Fruit fly (Drosophila melanogaster) whole organism, prepupa: ENCODE results near the gene S.

Experiments used
- Blimp-1 ChIP-seq: fragments of 200-800 bp; sonication (Bioruptor generic); optimal IDR thresholded peaks from 3 replicates; lab custom pipeline; 2017; ENCODE audit warnings: missing biosample characterization, missing genetic modification characterization, mild to moderate bottlenecking, moderate library complexity, missing genetic modification reagents
- CG10631 ChIP-seq: fragments of 200-800 bp; sonication (Bioruptor generic); optimal IDR thresholded peaks from 2 replicates; lab custom pipeline; 2016; ENCODE audit warnings: missing biosample characterization, missing genetic modification characterization
- CG10669 ChIP-seq: fragments of 200-800 bp; sonication (Bioruptor generic); optimal IDR thresholded peaks from 3 replicates; lab custom pipeline; 2018; ENCODE audit warnings: missing biosample characterization, mild to moderate bottlenecking, missing genetic modification characterization, moderate library complexity
- CG15336 ChIP-seq: fragments of 200-800 bp; sonication (Bioruptor generic); IDR thresholded peaks from 2 replicates; pipeline ENCODE4 v1.3.6; 2022; ENCODE audit warnings: missing biosample characterization, missing genetic modification characterization
- CG1621 ChIP-seq: fragments of 200-800 bp; sonication (Bioruptor generic); optimal IDR thresholded peaks from 3 replicates; lab custom pipeline; 2018; ENCODE audit warnings: missing biosample characterization, mild to moderate bottlenecking, missing genetic modification characterization
- CG3032 ChIP-seq: fragments of 200-800 bp; optimal IDR thresholded peaks from 2 replicates; lab custom pipeline; 2019; ENCODE audit warnings: missing biosample characterization, mild to moderate bottlenecking, missing genetic modification characterization, moderate library complexity
- CG32006 ChIP-seq: fragments of 200-800 bp; sonication (Bioruptor generic); optimal IDR thresholded peaks from 3 replicates; lab custom pipeline; 2017; ENCODE audit warnings: missing biosample characterization, mild to moderate bottlenecking, missing genetic modification characterization
- CG34406 ChIP-seq: fragments of 200-800 bp; sonication (Bioruptor generic); optimal IDR thresholded peaks from 3 replicates; lab custom pipeline; 2016; ENCODE audit warnings: missing biosample characterization, missing genetic modification characterization
- CG3919 ChIP-seq: fragments of 200-800 bp; sonication (Bioruptor generic); optimal IDR thresholded peaks from 3 replicates; lab custom pipeline; 2016; ENCODE audit warnings: missing biosample characterization, missing genetic modification characterization
- CG4318 ChIP-seq: fragments of 200-800 bp; sonication (Bioruptor generic); optimal IDR thresholded peaks from 3 replicates; lab custom pipeline; 2017; ENCODE audit warnings: missing biosample characterization, mild to moderate bottlenecking, missing genetic modification characterization
- CG6276 ChIP-seq: fragments of 200-800 bp; sonication (Bioruptor generic); optimal IDR thresholded peaks from 2 replicates; lab custom pipeline; 2017; ENCODE audit warnings: missing biosample characterization, mild to moderate bottlenecking, missing genetic modification characterization
- CG6792 ChIP-seq: fragments of 200-800 bp; sonication (Bioruptor generic); optimal IDR thresholded peaks from 3 replicates; lab custom pipeline; 2016; ENCODE audit warnings: missing biosample characterization, missing genetic modification characterization
- CG6808 ChIP-seq: fragments of 200-800 bp; sonication (Bioruptor generic); optimal IDR thresholded peaks from 3 replicates; lab custom pipeline; 2017; ENCODE audit warnings: missing biosample characterization, missing genetic modification characterization, mild to moderate bottlenecking, moderate library complexity, missing genetic modification reagents
- CG8119 ChIP-seq: fragments of 200-800 bp; sonication (Bioruptor generic); IDR thresholded peaks from 3 replicates; pipeline ENCODE4 v1.3.6; 2022; ENCODE audit warnings: missing biosample characterization, missing genetic modification characterization
- CG9139 ChIP-seq: fragments of 200-800 bp; sonication (Bioruptor generic); optimal IDR thresholded peaks from 3 replicates; lab custom pipeline; 2017; ENCODE audit warnings: missing biosample characterization, mild to moderate bottlenecking, missing genetic modification characterization
- Eip75B ChIP-seq: fragments of 200-800 bp; sonication (Bioruptor generic); optimal IDR thresholded peaks from 3 replicates; lab custom pipeline; 2016; ENCODE audit warnings: missing biosample characterization, missing genetic modification characterization
- Eip93F ChIP-seq: fragments of 200-800 bp; sonication (Bioruptor generic); optimal IDR thresholded peaks from 2 replicates; lab custom pipeline; 2016; ENCODE audit warnings: missing biosample characterization, mild to moderate bottlenecking, missing genetic modification characterization
- Gug ChIP-seq: fragments of 200-800 bp; sonication (Bioruptor generic); IDR thresholded peaks from 2 replicates; pipeline ENCODE4 v1.3.6; 2022; ENCODE audit warnings: missing biosample characterization, missing genetic modification characterization
- Hr4 ChIP-seq: fragments of 200-800 bp; sonication (Bioruptor generic); optimal IDR thresholded peaks from 3 replicates; lab custom pipeline; 2016; ENCODE audit warnings: missing biosample characterization, missing genetic modification characterization
- Met ChIP-seq: fragments of 200-800 bp; sonication (Bioruptor generic); optimal IDR thresholded peaks from 3 replicates; lab custom pipeline; 2016; ENCODE audit warnings: missing biosample characterization, missing genetic modification characterization
- OdsH ChIP-seq: fragments of 200-800 bp; sonication (Bioruptor generic); optimal IDR thresholded peaks from 3 replicates; lab custom pipeline; 2016; ENCODE audit warnings: missing biosample characterization, missing genetic modification characterization
- Smox ChIP-seq: fragments of 200-800 bp; sonication (Bioruptor generic); optimal IDR thresholded peaks from 3 replicates; lab custom pipeline; 2016; ENCODE audit warnings: missing biosample characterization, missing genetic modification characterization
- Sox102F ChIP-seq: fragments of 200-800 bp; sonication (Bioruptor generic); optimal IDR thresholded peaks from 2 replicates; lab custom pipeline; 2016; ENCODE audit warnings: missing biosample characterization, mild to moderate bottlenecking, missing genetic modification characterization
- Sox15 ChIP-seq: fragments of 200-800 bp; sonication (Bioruptor generic); optimal IDR thresholded peaks from 3 replicates; lab custom pipeline; 2016; ENCODE audit warnings: missing biosample characterization, missing genetic modification characterization
- achi ChIP-seq: fragments of 200-800 bp; sonication (Bioruptor generic); optimal IDR thresholded peaks from 3 replicates; lab custom pipeline; 2016; ENCODE audit warnings: missing biosample characterization, missing genetic modification characterization
- acj6 ChIP-seq: fragments of 200-800 bp; sonication (Bioruptor generic); optimal IDR thresholded peaks from 3 replicates; lab custom pipeline; 2016; ENCODE audit warnings: missing biosample characterization, missing genetic modification characterization
- cyc ChIP-seq: fragments of 200-800 bp; sonication (Bioruptor generic); optimal IDR thresholded peaks from 3 replicates; lab custom pipeline; 2016; ENCODE audit warnings: missing biosample characterization, missing genetic modification characterization
- dsx ChIP-seq: fragments of 200-800 bp; optimal IDR thresholded peaks from 3 replicates; lab custom pipeline; 2019; ENCODE audit warnings: missing biosample characterization, mild to moderate bottlenecking, missing genetic modification characterization, moderate library complexity; ENCODE audit not compliant: poor library complexity, severe bottlenecking
- esn ChIP-seq: fragments of 200-800 bp; sonication (Bioruptor generic); optimal IDR thresholded peaks from 2 replicates; lab custom pipeline; 2016; ENCODE audit warnings: missing biosample characterization, mild to moderate bottlenecking, missing genetic modification characterization, moderate library complexity
- fd85E ChIP-seq: fragments of 200-800 bp; sonication (Bioruptor generic); optimal IDR thresholded peaks from 3 replicates; lab custom pipeline; 2016; ENCODE audit warnings: missing biosample characterization, missing genetic modification characterization
- fkh ChIP-seq: fragments of 200-800 bp; sonication (Bioruptor generic); optimal IDR thresholded peaks from 3 replicates; lab custom pipeline; 2017; ENCODE audit warnings: missing biosample characterization, mild to moderate bottlenecking, missing genetic modification characterization, moderate library complexity
- lz ChIP-seq: fragments of 200-800 bp; sonication (Bioruptor generic); optimal IDR thresholded peaks from 3 replicates; lab custom pipeline; 2016; ENCODE audit warnings: missing biosample characterization, missing genetic modification characterization
- net ChIP-seq: fragments of 200-800 bp; sonication (Bioruptor generic); optimal IDR thresholded peaks from 3 replicates; lab custom pipeline; 2016; ENCODE audit warnings: missing biosample characterization, missing genetic modification characterization
- pdm3 ChIP-seq: fragments of 200-800 bp; sonication (Bioruptor generic); optimal IDR thresholded peaks from 3 replicates; lab custom pipeline; 2016; ENCODE audit warnings: missing biosample characterization, missing genetic modification characterization
- ss ChIP-seq, 2 experiments: fragments of 200-800 bp; sonication (Bioruptor generic); optimal IDR thresholded peaks; 2 replicates in 1 of 2; 3 replicates in 1 of 2; lab custom pipeline; 2017 to 2018; ENCODE audit warnings: mild to moderate bottlenecking in 2 of 2, missing biosample characterization in 2 of 2, missing genetic modification characterization in 2 of 2, moderate library complexity in 1 of 2
- topi ChIP-seq: fragments of 200-800 bp; sonication (Bioruptor generic); optimal IDR thresholded peaks from 3 replicates; lab custom pipeline; 2016; ENCODE audit warnings: missing biosample characterization, missing genetic modification characterization
- vri ChIP-seq: fragments of 200-800 bp; sonication (Bioruptor generic); optimal IDR thresholded peaks from 3 replicates; lab custom pipeline; 2016; ENCODE audit warnings: missing biosample characterization, mild to moderate bottlenecking, missing genetic modification characterization

The S gene

dm6 chr2L:1069475-1069874, 8.1 kb downstream of the S start (continued):
- peak; percentile 27 for TF ChIP-seq esn (GFP tag; lab: Kevin White, UChicago)
- TF ChIP-seq ss (GFP tag; optimal IDR thresholded peaks at IDR 0.05; lab: Kevin White, UChicago): no peak
- TF ChIP-seq CG6808 (GFP tag; lab: Kevin White, UChicago): no peak
- TF ChIP-seq CG34406 (GFP tag; lab: Kevin White, UChicago): no peak
- TF ChIP-seq CG10631 (GFP tag; lab: Kevin White, UChicago): no peak
- peak; percentile 33 for TF ChIP-seq Smox (GFP tag; lab: Kevin White, UChicago)
- TF ChIP-seq CG8119 (GFP tag; lab: Robert Waterston, UW): no peak
- no peak for TF ChIP-seq Gug (GFP tag; lab: Robert Waterston, UW)
- no peak for TF ChIP-seq CG10669
- TF ChIP-seq Sox15: no peak
- no peak for TF ChIP-seq acj6 (GFP tag; lab: Kevin White, UChicago)
- peak; percentile 13 for TF ChIP-seq vri (GFP tag; lab: Kevin White, UChicago)
- TF ChIP-seq OdsH (GFP tag; lab: Kevin White, UChicago): peak; percentile 23
- TF ChIP-seq Met (GFP tag; lab: Kevin White, UChicago): peak; percentile 51
- peak; percentile 16 for TF ChIP-seq lz (GFP tag; lab: Kevin White, UChicago)
- TF ChIP-seq cyc (GFP tag; lab: Kevin White, UChicago): no peak
- no peak for TF ChIP-seq CG6792 (GFP tag; lab: Kevin White, UChicago)
- TF ChIP-seq CG4318 (GFP tag; lab: Kevin White, UChicago): no peak
- peak; percentile 12 for TF ChIP-seq topi
- no peak for TF ChIP-seq CG15336 (GFP tag; lab: Robert Waterston, UW)
- no peak for TF ChIP-seq CG9139
- TF ChIP-seq CG3032 (tag; lab: Kevin White, UChicago): no peak
- TF ChIP-seq, all 60 proteins: peak for 12

DNA sequence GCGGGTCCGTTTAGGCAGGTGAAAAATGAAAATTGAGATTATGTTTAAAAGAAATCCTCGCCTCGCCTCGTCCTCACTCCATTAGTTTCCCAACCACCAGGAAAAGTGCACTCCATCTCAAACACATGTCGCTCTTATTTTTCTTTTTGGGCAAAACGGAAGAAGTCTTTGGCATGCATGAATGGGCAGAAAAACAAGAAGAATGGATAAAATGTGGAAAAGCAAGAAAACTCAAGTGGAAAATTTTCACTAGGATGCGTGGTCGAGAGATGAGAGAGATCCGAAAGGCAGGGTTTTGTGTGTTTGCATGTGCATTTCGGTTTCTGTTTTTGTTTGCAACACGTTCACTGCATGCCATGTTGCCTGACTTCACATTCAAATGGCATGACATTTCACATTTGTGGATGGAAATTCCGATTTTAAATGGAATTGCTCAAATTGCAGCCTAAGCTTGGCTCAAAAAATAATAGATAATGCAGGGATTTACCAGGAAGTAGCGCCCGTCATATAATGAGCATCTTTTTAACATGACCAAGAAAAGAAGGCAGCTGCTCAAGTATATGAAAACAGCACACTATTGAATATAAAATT, 9.0 kb downstream of the S start:
- TF ChIP-seq net (GFP tag; lab: Kevin White, UChicago) (no peak), Hr4 (GFP tag; lab: Kevin White, UChicago) (no peak), Smox (GFP tag; lab: Kevin White, UChicago) (no peak), dsx (GFP tag; lab: Kevin White, UChicago) (no peak), Eip93F (GFP tag; lab: Kevin White, UChicago) (no peak), Blimp-1 (no peak), fkh (GFP tag; lab: Kevin White, UChicago) (no peak), CG6276 (no peak), CG3919 (no peak), Eip75B (GFP tag; lab: Kevin White, UChicago) (no peak), CG1621 (tag; lab: Kevin White, UChicago) (no peak), fd85E (GFP tag; lab: Kevin White, UChicago) (no peak), acj6 (GFP tag; lab: Kevin White, UChicago) (no peak), CG4318 (GFP tag; lab: Kevin White, UChicago) (no peak), CG32006 (GFP tag; lab: Kevin White, UChicago) (no peak), pdm3 (GFP tag; lab: Kevin White, UChicago) (no peak), Sox102F (no peak), achi (GFP tag; lab: Kevin White, UChicago) (no peak)

dm6 chr2L:1068004-1068403, 9.6 kb downstream of the S start:
- peak; percentile 5 for TF ChIP-seq fkh (GFP tag; lab: Kevin White, UChicago)
- no peak for TF ChIP-seq CG8119 (GFP tag; lab: Robert Waterston, UW)
- TF ChIP-seq, all 60 proteins: peak for 1
